Worm (Caenorhabditis elegans): ENCODE results near the gene F16H6.10.

F16H6.10 gene

ce11 chrV:18195006-18195405 is 29.2 kb downstream of the F16H6.10 start, which contains the start of gene F16H6.3:
Gene F16H6.3, plus strand, starts transcription at chrV:18195306.
- TF ChIP-seq cnd-1 (tag; optimal IDR thresholded peaks at IDR 0.05), result no peak
- no peak for TF ChIP-seq ham-2 (GFP tag; optimal IDR thresholded peaks at IDR 0.05)
- TF ChIP-seq mls-2 (tag; optimal IDR thresholded peaks at IDR 0.05), result no peak
- TF ChIP-seq bed-3 (GFP tag; optimal IDR thresholded peaks at IDR 0.05), result no peak
- no peak for TF ChIP-seq blmp-1 (tag; optimal IDR thresholded peaks at IDR 0.05)
- no peak for TF ChIP-seq elt-3 (tag; optimal IDR thresholded peaks at IDR 0.05)

- TF ChIP-seq elt-3 (tag; optimal IDR thresholded peaks at IDR 0.05), result no peak
- TF ChIP-seq lin-32 (GFP tag; optimal IDR thresholded peaks at IDR 0.05), result no peak
- TF ChIP-seq cnd-1 (tag; optimal IDR thresholded peaks at IDR 0.05), result no peak
- no peak for TF ChIP-seq ceh-39 (tag; optimal IDR thresholded peaks at IDR 0.05)
- no peak for TF ChIP-seq mep-1 (tag; optimal IDR thresholded peaks at IDR 0.05)
- no peak for TF ChIP-seq sptf-1 (tag; optimal IDR thresholded peaks at IDR 0.05)
- TF ChIP-seq tbx-8 (GFP tag; optimal IDR thresholded peaks at IDR 0.05), result no peak
- TF ChIP-seq nhr-2 (tag; optimal IDR thresholded peaks at IDR 0.05), result no peak
- no peak for TF ChIP-seq bed-3 (GFP tag; optimal IDR thresholded peaks at IDR 0.05)
These were observed 33.1 kb downstream of the F16H6.10 start, which contains the start of gene clec-42 for ce11 chrV:18191128-18191527. Gene clec-42, plus strand, starts transcription at chrV:18191412.

- TF ChIP-seq bed-3 (GFP tag; optimal IDR thresholded peaks at IDR 0.05) (no peak), lin-32 (GFP tag; optimal IDR thresholded peaks at IDR 0.05) (no peak), nhr-2 (tag; optimal IDR thresholded peaks at IDR 0.05) (no peak), mls-2 (tag; optimal IDR thresholded peaks at IDR 0.05) (no peak), ceh-39 (tag; optimal IDR thresholded peaks at IDR 0.05) (no peak), ceh-43 (GFP tag; optimal IDR thresholded peaks at IDR 0.05) (no peak), lin-13 (tag; optimal IDR thresholded peaks at IDR 0.05) (no peak), unc-39 (tag; optimal IDR thresholded peaks at IDR 0.05) (no peak), hlh-1 (tag; optimal IDR thresholded peaks at IDR 0.05) (no peak)
These were observed 35.1 kb downstream of the F16H6.10 start, which contains the start of gene clec-246 for ce11 chrV:18189181-18189580. Gene clec-246, plus strand, starts transcription at chrV:18189481.

ce11 chrV:18188328-18188727 is 35.9 kb downstream of the F16H6.10 start, which contains the start of gene clec-245:
Gene clec-245, minus strand, starts transcription at chrV:18188428.
- no peak for TF ChIP-seq unc-62 (GFP tag; optimal IDR thresholded peaks at IDR 0.05)
- no peak for TF ChIP-seq mls-2 (tag; optimal IDR thresholded peaks at IDR 0.05)
- TF ChIP-seq M03D4.4 (tag; optimal IDR thresholded peaks at IDR 0.05), result no peak
- no peak for TF ChIP-seq ceh-43 (GFP tag; optimal IDR thresholded peaks at IDR 0.05)

ce11 chrV:18184910-18185309 is 39.3 kb downstream of the F16H6.10 start, which contains the start of gene C31G12.3:
Gene C31G12.3, plus strand, starts transcription at chrV:18185210.
- TF ChIP-seq drap-1 (GFP tag; optimal IDR thresholded peaks at IDR 0.05) (no peak), ztf-11 (tag; optimal IDR thresholded peaks at IDR 0.05) (no peak), lin-13 (tag; optimal IDR thresholded peaks at IDR 0.05) (no peak), hlh-1 (tag; optimal IDR thresholded peaks at IDR 0.05) (no peak), unc-39 (tag; optimal IDR thresholded peaks at IDR 0.05) (no peak), unc-62 (GFP tag; optimal IDR thresholded peaks at IDR 0.05) (no peak), pha-4 (tag; optimal IDR thresholded peaks at IDR 0.05) (no peak), tbx-8 (GFP tag; optimal IDR thresholded peaks at IDR 0.05) (no peak), zip-8 (tag; optimal IDR thresholded peaks at IDR 0.05) (no peak), nhr-2 (tag; optimal IDR thresholded peaks at IDR 0.05) (no peak), ces-1 (GFP tag; optimal IDR thresholded peaks at IDR 0.05) (no peak), bed-3 (GFP tag; optimal IDR thresholded peaks at IDR 0.05) (no peak)

ce11 chrV:18179663-18180062 is 44.6 kb downstream of the F16H6.10 start, which contains the start of gene C31G12.1:
Gene C31G12.1, plus strand, starts transcription at chrV:18179963.
- TF ChIP-seq drap-1 (GFP tag; optimal IDR thresholded peaks at IDR 0.05) (no peak), ceh-39 (tag; optimal IDR thresholded peaks at IDR 0.05) (peak; percentile 16)

ce11 chrV:18178659-18179058 is 45.6 kb downstream of the F16H6.10 start, which contains the start of gene C31G12.4:
Gene C31G12.4, minus strand, starts transcription at chrV:18178759.
- TF ChIP-seq unc-62 (GFP tag; optimal IDR thresholded peaks at IDR 0.05), result no peak
- no peak for TF ChIP-seq nhr-12 (tag; optimal IDR thresholded peaks at IDR 0.05)
- TF ChIP-seq cnd-1 (tag; optimal IDR thresholded peaks at IDR 0.05), result no peak
- no peak for TF ChIP-seq ham-2 (GFP tag; optimal IDR thresholded peaks at IDR 0.05)
- no peak for TF ChIP-seq blmp-1 (tag; optimal IDR thresholded peaks at IDR 0.05)
- no peak for TF ChIP-seq sem-2 (GFP tag; optimal IDR thresholded peaks at IDR 0.05)
- TF ChIP-seq unc-120 (tag; optimal IDR thresholded peaks at IDR 0.05; ENCODE audit: poor library complexity, severe bottlenecking), result no peak
- TF ChIP-seq bed-3 (GFP tag; optimal IDR thresholded peaks at IDR 0.05), result no peak
- no peak for TF ChIP-seq hlh-1 (tag; optimal IDR thresholded peaks at IDR 0.05)
- TF ChIP-seq lsy-2 (tag; optimal IDR thresholded peaks at IDR 0.05), result no peak
